Worm (Caenorhabditis elegans): ENCODE data around the gene far-3.

far-3 gene

DNA sequence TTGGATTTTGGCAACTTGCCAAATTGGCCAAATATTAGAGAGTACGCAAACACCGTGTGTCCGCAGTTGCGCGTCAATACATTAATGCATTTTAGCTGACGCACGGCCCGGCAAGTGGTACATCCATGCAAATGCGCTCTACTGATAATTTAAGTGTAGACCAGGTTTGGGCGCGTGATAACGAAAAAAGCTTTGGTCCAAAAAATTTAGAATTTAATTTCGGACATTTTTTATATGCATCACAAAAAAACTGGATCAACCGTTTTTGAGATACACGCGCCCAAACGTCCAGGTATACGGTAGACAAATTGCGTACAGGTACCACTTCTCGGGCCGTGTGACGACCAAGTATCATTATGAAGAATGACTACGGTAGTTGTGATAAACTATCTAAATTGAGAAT, 29.4 kb downstream of the far-3 start, which contains the start of gene R186.8 (continued):
- TF ChIP-seq C16A3.4 (tag; optimal IDR thresholded peaks at IDR 0.05) (peak; percentile 33), lin-15B (tag; optimal IDR thresholded peaks at IDR 0.05) (peak; percentile 62), mdl-1 (tag; optimal IDR thresholded peaks at IDR 0.05) (peak in 1 of 2 experiments; percentile 24), tbx-2 (tag; optimal IDR thresholded peaks at IDR 0.05) (peak; percentile 70), ceh-82 (tag; optimal IDR thresholded peaks at IDR 0.05) (peak in 1 of 3 experiments; percentile 51), dpl-1 (GFP tag; optimal IDR thresholded peaks at IDR 0.05) (peak; percentile 8 to 69 (median 58)), unc-86 (tag; optimal IDR thresholded peaks at IDR 0.05) (peak; percentile 5), efl-1 (optimal IDR thresholded peaks at IDR 0.05) (peak; percentile 53 to 62), efl-1 (GFP tag; optimal IDR thresholded peaks at IDR 0.05 in 1 of 2) (peak; percentile 42 to 95), xbp-1 (tag; optimal IDR thresholded peaks at IDR 0.05) (peak; percentile 76), dsc-1 (tag; optimal IDR thresholded peaks at IDR 0.05) (peak; percentile 37), blmp-1 (tag; optimal IDR thresholded peaks at IDR 0.05) (peak; percentile 7), nhr-20 (tag; optimal IDR thresholded peaks at IDR 0.05) (peak; percentile 78), isw-1 (GFP tag; IDR thresholded peaks at IDR 0.05) (peak; percentile 71), mep-1 (tag; optimal IDR thresholded peaks at IDR 0.05) (peak; percentile 49), egl-13 (tag; optimal IDR thresholded peaks at IDR 0.05) (peak; percentile 16), rnt-1 (tag; optimal IDR thresholded peaks at IDR 0.05) (peak; percentile 49), snu-23 (GFP tag; optimal IDR thresholded peaks at IDR 0.05) (peak; percentile 82), F16B12.6 (tag; optimal IDR thresholded peaks at IDR 0.05) (peak; percentile 78), unc-130 (tag; optimal IDR thresholded peaks at IDR 0.05) (peak; percentile 17), ceh-88 (GFP tag; IDR thresholded peaks at IDR 0.05) (peak; percentile 78)

DNA sequence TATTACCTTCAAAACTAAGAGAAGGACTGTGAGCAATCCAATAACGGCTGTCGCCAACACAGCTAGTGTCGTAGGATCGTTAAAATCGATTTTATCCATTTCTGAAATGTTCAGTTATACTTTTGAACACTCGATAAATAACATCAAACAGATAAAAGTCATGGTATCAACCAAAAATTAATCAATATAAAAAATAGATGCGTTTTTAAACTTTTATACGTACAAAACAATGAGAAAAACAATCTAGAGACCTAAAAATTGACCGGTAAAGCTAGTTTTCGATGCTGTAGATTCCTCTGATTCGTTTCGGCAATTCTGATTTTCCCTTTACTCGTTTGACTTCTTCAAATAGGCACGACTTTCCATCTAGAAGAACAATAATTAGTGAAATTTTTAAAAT, 30.2 kb downstream of the far-3 start, which contains the start of gene R186.3:
Gene R186.3, minus strand, starts transcription at position 101 of the 400 bp plus-strand sequence.
- TF ChIP-seq mep-1 (tag; optimal IDR thresholded peaks at IDR 0.05) = no peak
- TF ChIP-seq fkh-10 (GFP tag; optimal IDR thresholded peaks at IDR 0.05) = no peak
- no peak for TF ChIP-seq sox-4 (tag; optimal IDR thresholded peaks at IDR 0.05)
- no peak for TF ChIP-seq pag-3 (tag; optimal IDR thresholded peaks at IDR 0.05; ENCODE audit: borderline replicate concordance, insufficient read depth)
- no peak for TF ChIP-seq lin-14 (GFP tag; optimal IDR thresholded peaks at IDR 0.05)
- TF ChIP-seq elt-2 (tag; optimal IDR thresholded peaks at IDR 0.05) = no peak

DNA sequence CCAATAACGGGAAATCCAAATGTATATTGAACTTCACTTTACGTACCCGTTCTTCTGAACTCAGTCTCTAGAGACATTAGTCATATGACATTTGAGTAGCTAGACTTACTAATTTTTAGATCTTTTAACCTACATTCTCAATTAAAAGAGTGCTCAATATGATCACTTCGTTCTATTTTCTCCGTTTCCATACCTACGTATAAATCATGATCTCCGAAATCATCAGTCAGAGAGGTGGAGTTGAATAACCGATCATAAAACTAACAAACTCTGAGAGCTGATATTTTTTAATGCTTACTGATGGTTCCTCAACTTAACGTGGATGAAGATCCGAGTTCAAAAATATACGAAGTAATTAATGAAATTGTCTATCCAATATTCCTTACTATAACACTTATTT, 33.2 kb downstream of the far-3 start, which contains the start of gene srd-35:
Gene srd-35, plus strand, starts transcription at position 301 of the 400 bp plus-strand sequence.
- TF ChIP-seq ceh-8 (GFP tag; optimal IDR thresholded peaks at IDR 0.05) (peak; percentile 23), ets-5 (GFP tag; IDR thresholded peaks at IDR 0.05) (no peak)

DNA sequence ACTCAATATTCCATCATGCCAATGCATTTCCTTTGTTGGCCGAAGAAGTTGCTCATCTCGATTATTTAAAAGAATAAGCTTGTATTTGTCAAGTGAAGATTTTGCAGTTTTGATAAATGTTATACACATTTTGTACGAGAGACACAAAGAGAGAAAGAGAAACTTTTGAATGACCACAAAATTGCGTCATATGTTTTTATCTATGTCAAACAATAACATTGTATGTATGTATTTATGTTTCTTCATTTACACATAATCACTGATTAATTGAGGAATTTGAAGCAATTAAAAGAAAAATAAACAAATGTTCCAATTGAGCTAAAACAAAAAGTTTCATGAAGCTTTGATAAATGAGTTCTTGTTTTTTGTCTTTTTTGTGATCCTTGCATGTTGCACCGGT, 34.1 kb downstream of the far-3 start, which contains the start of gene hrg-9:
Gene hrg-9, minus strand, starts transcription at position 152 of the 400 bp plus-strand sequence.
- no peak for TF ChIP-seq efl-1 (optimal IDR thresholded peaks at IDR 0.05)
- peak in 1 of 2 experiments; percentile 70 for TF ChIP-seq efl-1 (GFP tag; optimal IDR thresholded peaks at IDR 0.05 in 1 of 2)
- no peak for TF ChIP-seq ceh-90 (tag; optimal IDR thresholded peaks at IDR 0.05)
- TF ChIP-seq blmp-1 (tag; optimal IDR thresholded peaks at IDR 0.05) = peak; percentile 9
- peak; percentile 24 for TF ChIP-seq nhr-71 (tag; optimal IDR thresholded peaks at IDR 0.05)
- peak; percentile 45 for TF ChIP-seq lin-14 (GFP tag; optimal IDR thresholded peaks at IDR 0.05)
- TF ChIP-seq nhr-20 (tag; optimal IDR thresholded peaks at IDR 0.05) = no peak
- TF ChIP-seq elt-2 (tag; optimal IDR thresholded peaks at IDR 0.05) = peak; percentile 47
- no peak for TF ChIP-seq nhr-84 (tag; optimal IDR thresholded peaks at IDR 0.05)
- TF ChIP-seq mep-1 (tag; optimal IDR thresholded peaks at IDR 0.05) = peak; percentile 31

DNA sequence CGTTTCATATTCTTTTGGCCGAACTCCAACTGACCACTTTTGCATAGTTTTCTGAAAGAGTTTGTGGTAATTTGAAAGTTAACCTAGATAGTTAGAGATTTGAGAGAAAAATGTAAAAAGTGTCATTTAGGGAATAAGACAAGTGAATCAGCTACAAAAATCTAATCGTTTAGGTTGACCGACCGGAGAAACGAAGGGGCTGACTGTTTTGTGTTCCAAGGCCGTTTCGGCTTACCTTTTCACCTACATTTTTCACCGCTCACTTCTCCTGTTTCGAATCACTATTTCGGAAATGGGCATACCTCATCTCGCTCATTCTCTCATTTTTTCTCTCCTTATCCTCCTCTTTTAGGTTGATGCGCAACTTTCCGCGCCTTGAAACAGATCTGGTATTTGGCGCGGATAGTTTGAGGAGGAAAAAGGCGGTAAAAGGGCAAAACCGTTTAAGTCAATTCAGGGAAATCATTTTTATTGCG, 36.2 kb downstream of the far-3 start, which contains the start of gene mpst-7:
Gene mpst-7, minus strand, starts transcription at position 51 of the 476 bp plus-strand sequence.
- TF ChIP-seq nhr-71 (tag; optimal IDR thresholded peaks at IDR 0.05) (no peak), pax-3 (tag; optimal IDR thresholded peaks at IDR 0.05) (no peak), ztf-4 (tag; optimal IDR thresholded peaks at IDR 0.05) (no peak), lin-13 (GFP tag; optimal IDR thresholded peaks at IDR 0.05) (no peak), blmp-1 (tag; optimal IDR thresholded peaks at IDR 0.05) (peak; percentile 83), mef-2 (tag; optimal IDR thresholded peaks at IDR 0.05) (no peak), fos-1 (tag; optimal IDR thresholded peaks at IDR 0.05) (no peak), vab-15 (tag; optimal IDR thresholded peaks at IDR 0.05) (no peak), ceh-88 (GFP tag; IDR thresholded peaks at IDR 0.05) (no peak), lsy-2 (tag; optimal IDR thresholded peaks at IDR 0.05) (no peak), aly-2 (tag; optimal IDR thresholded peaks at IDR 0.05) (no peak), fkh-8 (tag; optimal IDR thresholded peaks at IDR 0.05) (no peak), isw-1 (GFP tag; IDR thresholded peaks at IDR 0.05) (no peak), lin-14 (GFP tag; optimal IDR thresholded peaks at IDR 0.05) (peak; percentile 80), lin-15B (tag; optimal IDR thresholded peaks at IDR 0.05) (no peak), efl-1 (optimal IDR thresholded peaks at IDR 0.05) (no peak), efl-1 (GFP tag; optimal IDR thresholded peaks at IDR 0.05 in 1 of 2) (peak in 1 of 2 experiments; percentile 65), nhr-85 (tag) (no peak), sptf-1 (tag; optimal IDR thresholded peaks at IDR 0.05) (no peak), jun-1 (tag; optimal IDR thresholded peaks at IDR 0.05) (no peak), ama-1 (optimal IDR thresholded peaks at IDR 0.05) (no peak)
